Fruit fly (Drosophila melanogaster) whole organism, embryonic: ENCODE measurements around the gene CG2021.
A peak's percentile ranks its signal among the peaks of the same experiment; 100 is the strongest.

Source experiments
- CG10274 ChIP-seq: fragments of 200-800 bp; sonication (Bioruptor generic); optimal IDR thresholded peaks from 3 replicates; lab custom pipeline; 2017; ENCODE audit warnings: missing biosample characterization, mild to moderate bottlenecking, missing genetic modification characterization
- CG10565 ChIP-seq: fragments of 200-800 bp; sonication (Bioruptor generic); optimal IDR thresholded peaks from 3 replicates; lab custom pipeline; 2016; ENCODE audit warnings: missing biosample characterization, mild to moderate bottlenecking, missing genetic modification characterization
- CG11504 ChIP-seq: fragments of 200-800 bp; sonication (Bioruptor generic); optimal IDR thresholded peaks from 3 replicates; lab custom pipeline; 2019; ENCODE audit warnings: missing biosample characterization, mild to moderate bottlenecking, missing genetic modification characterization, moderate library complexity
- CG12236 ChIP-seq: fragments of 200-800 bp; sonication (Bioruptor generic); optimal IDR thresholded peaks from 2 replicates; lab custom pipeline; 2016; ENCODE audit warnings: missing biosample characterization, missing genetic modification characterization
- CG1233 ChIP-seq: fragments of 200-800 bp; sonication (Bioruptor generic); optimal IDR thresholded peaks from 4 replicates; lab custom pipeline; 2018; ENCODE audit warnings: missing biosample characterization, mild to moderate bottlenecking, missing genetic modification characterization
- CG12659 ChIP-seq: fragments of 200-800 bp; sonication (Bioruptor generic); optimal IDR thresholded peaks from 3 replicates; lab custom pipeline; 2017; ENCODE audit warnings: mild to moderate bottlenecking, missing biosample characterization, missing genetic modification reagents, missing genetic modification characterization
- CG12769 ChIP-seq: fragments of 200-800 bp; sonication (Bioruptor generic); optimal IDR thresholded peaks from 2 replicates; lab custom pipeline; 2019; ENCODE audit warnings: missing biosample characterization, mild to moderate bottlenecking, missing genetic modification characterization, moderate library complexity
- CG14050 ChIP-seq: fragments of 200-800 bp; sonication (Bioruptor generic); IDR thresholded peaks from 3 replicates; pipeline ENCODE4 v1.3.6; 2022; ENCODE audit warnings: missing biosample characterization, missing genetic modification characterization
- CG1647 ChIP-seq: fragments of 200-800 bp; sonication (Bioruptor generic); optimal IDR thresholded peaks from 3 replicates; lab custom pipeline; 2016; ENCODE audit warnings: missing biosample characterization, missing genetic modification characterization
- CG18011 ChIP-seq: fragments of 200-800 bp; sonication (Bioruptor generic); optimal IDR thresholded peaks from 2 replicates; lab custom pipeline; 2017; ENCODE audit warnings: missing biosample characterization, missing genetic modification characterization, mild to moderate bottlenecking, moderate library complexity, missing genotype
- CG18619 ChIP-seq: fragments of 200-800 bp; sonication (Bioruptor generic); optimal IDR thresholded peaks from 3 replicates; lab custom pipeline; 2017; ENCODE audit warnings: missing biosample characterization, mild to moderate bottlenecking, missing genetic modification characterization
- CG2129 ChIP-seq: fragments of 200-800 bp; sonication (Bioruptor generic); IDR thresholded peaks from 2 replicates; pipeline ENCODE4 v1.3.6; 2022; ENCODE audit warnings: missing biosample characterization, missing genetic modification characterization; ENCODE audit not compliant: partially characterized antibody
- CG4617 ChIP-seq: fragments of 200-800 bp; sonication (Bioruptor generic); optimal IDR thresholded peaks from 3 replicates; lab custom pipeline; 2016; ENCODE audit warnings: missing biosample characterization, missing genetic modification characterization, borderline replicate concordance
- CG4730 ChIP-seq: fragments of 200-800 bp; sonication (Bioruptor generic); IDR thresholded peaks from 2 replicates; pipeline ENCODE4 v1.3.6; 2022; ENCODE audit warnings: missing biosample characterization, missing genetic modification characterization
- CG6175 ChIP-seq: fragments of 200-800 bp; sonication (Bioruptor generic); IDR thresholded peaks from 3 replicates; pipeline ENCODE4 v1.3.6; 2022; ENCODE audit warnings: missing biosample characterization, missing genetic modification characterization
- CG6791 ChIP-seq: fragments of 200-800 bp; sonication (Bioruptor generic); IDR thresholded peaks from 3 replicates; pipeline ENCODE4 v1.3.6; 2022; ENCODE audit warnings: missing biosample characterization, missing genetic modification characterization; ENCODE audit not compliant: partially characterized antibody
- CG7987 ChIP-seq: fragments of 200-800 bp; sonication (Bioruptor generic); optimal IDR thresholded peaks from 2 replicates; lab custom pipeline; 2018; ENCODE audit warnings: missing biosample characterization, mild to moderate bottlenecking, missing genetic modification characterization, moderate library complexity
- CG8281 ChIP-seq: fragments of 200-800 bp; sonication (Bioruptor generic); optimal IDR thresholded peaks from 2 replicates; lab custom pipeline; 2018; ENCODE audit warnings: missing biosample characterization, mild to moderate bottlenecking, missing genetic modification characterization, moderate library complexity
- CG8388 ChIP-seq: fragments of 200-800 bp; sonication (Bioruptor generic); optimal IDR thresholded peaks from 2 replicates; lab custom pipeline; 2019; ENCODE audit warnings: missing biosample characterization, mild to moderate bottlenecking, missing genetic modification characterization, moderate library complexity
- CG9727 ChIP-seq: fragments of 200-800 bp; sonication (Bioruptor generic); optimal IDR thresholded peaks from 3 replicates; lab custom pipeline; 2017; ENCODE audit warnings: missing biosample characterization, mild to moderate bottlenecking, missing genetic modification characterization
- CG9876 ChIP-seq: fragments of 200-800 bp; sonication (Bioruptor generic); optimal IDR thresholded peaks from 2 replicates; lab custom pipeline; 2016; ENCODE audit warnings: missing biosample characterization, missing genetic modification characterization
- CkIIα-i1 ChIP-seq: fragments of 200-800 bp; sonication (Bioruptor generic); IDR thresholded peaks from 2 replicates; pipeline ENCODE4 v1.3.6; 2022; ENCODE audit warnings: missing biosample characterization, missing genetic modification characterization
- CoRest ChIP-seq: fragments of 200-800 bp; sonication (Bioruptor generic); optimal IDR thresholded peaks from 3 replicates; lab custom pipeline; 2018; ENCODE audit warnings: missing biosample characterization, mild to moderate bottlenecking, missing genetic modification characterization, moderate library complexity
- Dip3 ChIP-seq: fragments of 200-800 bp; sonication (Bioruptor generic); optimal IDR thresholded peaks from 3 replicates; lab custom pipeline; 2016; ENCODE audit warnings: missing biosample characterization, missing genetic modification characterization
- E2f2 ChIP-seq: fragments of 200-800 bp; sonication (Bioruptor generic); IDR thresholded peaks from 2 replicates; pipeline ENCODE4 v1.3.6; 2022; ENCODE audit warnings: missing biosample characterization, missing genetic modification characterization
- HLHmδ ChIP-seq: fragments of 200-800 bp; sonication (Bioruptor generic); optimal IDR thresholded peaks from 2 replicates; lab custom pipeline; 2018; ENCODE audit warnings: missing biosample characterization, mild to moderate bottlenecking, missing genetic modification characterization, moderate library complexity
- Max ChIP-seq: fragments of 200-800 bp; sonication (Bioruptor generic); optimal IDR thresholded peaks from 2 replicates; lab custom pipeline; 2016; ENCODE audit warnings: missing biosample characterization, mild to moderate bottlenecking, missing genetic modification characterization
- Mrtf ChIP-seq: fragments of 200-800 bp; sonication (Bioruptor generic); IDR thresholded peaks from 3 replicates; pipeline ENCODE4 v1.3.6; 2022; ENCODE audit warnings: missing biosample characterization, missing genetic modification characterization
- Oaz ChIP-seq: fragments of 200-800 bp; sonication (Bioruptor generic); IDR thresholded peaks from 2 replicates; pipeline ENCODE4 v1.3.6; 2022; ENCODE audit warnings: missing biosample characterization, missing genetic modification characterization
- Opbp ChIP-seq: fragments of 200-800 bp; sonication (Bioruptor generic); IDR thresholded peaks from 3 replicates; pipeline ENCODE4 v1.3.6; 2022; ENCODE audit warnings: missing biosample characterization, missing genetic modification characterization; ENCODE audit not compliant: partially characterized antibody
- Side ChIP-seq: fragments of 200-800 bp; sonication (Bioruptor generic); optimal IDR thresholded peaks from 2 replicates; lab custom pipeline; 2016; ENCODE audit warnings: missing biosample characterization, missing genetic modification characterization
- abd-A ChIP-seq: fragments of 200-800 bp; sonication (Bioruptor generic); optimal IDR thresholded peaks from 3 replicates; lab custom pipeline; 2019; ENCODE audit warnings: missing biosample characterization, mild to moderate bottlenecking, missing genetic modification characterization, moderate library complexity
- aop ChIP-seq: fragments of 200-800 bp; sonication (Bioruptor generic); IDR thresholded peaks from 2 replicates; pipeline ENCODE4 v1.3.6; 2022; ENCODE audit warnings: missing biosample characterization, missing genetic modification characterization
- bcd ChIP-seq: fragments of 200-800 bp; sonication (Bioruptor generic); optimal IDR thresholded peaks from 2 replicates; lab custom pipeline; 2017; ENCODE audit warnings: missing biosample characterization, mild to moderate bottlenecking, missing genetic modification characterization
- bsh ChIP-seq, 2 experiments: fragments of 200-800 bp; sonication (Bioruptor generic); optimal IDR thresholded peaks; 2 replicates each; lab custom pipeline; 2017 to 2018; ENCODE audit warnings: mild to moderate bottlenecking in 2 of 2, missing biosample characterization in 2 of 2, missing genetic modification characterization in 2 of 2, moderate library complexity in 1 of 2
- chm ChIP-seq: fragments of 200-800 bp; sonication (Bioruptor generic); IDR thresholded peaks from 2 replicates; pipeline ENCODE4 v1.3.6; 2022; ENCODE audit warnings: missing biosample characterization, missing genetic modification characterization
- danr ChIP-seq: fragments of 200-800 bp; sonication (Bioruptor generic); IDR thresholded peaks from 2 replicates; pipeline ENCODE4 v1.3.6; 2022; ENCODE audit warnings: missing biosample characterization, missing genetic modification characterization
- dysf ChIP-seq: fragments of 200-800 bp; sonication (Bioruptor generic); IDR thresholded peaks from 3 replicates; pipeline ENCODE4 v1.3.6; 2022; ENCODE audit warnings: missing biosample characterization, missing genetic modification characterization
- en ChIP-seq: fragments of 200-800 bp; sonication (Bioruptor generic); optimal IDR thresholded peaks from 2 replicates; lab custom pipeline; 2016; ENCODE audit warnings: missing biosample characterization, missing genetic modification characterization
- onecut ChIP-seq: fragments of 200-800 bp; sonication (Bioruptor generic); IDR thresholded peaks from 2 replicates; pipeline ENCODE4 v1.3.6; 2022; ENCODE audit warnings: missing biosample characterization, missing genetic modification characterization
- pb ChIP-seq: fragments of 200-800 bp; sonication (Bioruptor generic); optimal IDR thresholded peaks from 3 replicates; lab custom pipeline; 2016; ENCODE audit warnings: missing biosample characterization, missing genetic modification characterization
- pnt ChIP-seq: fragments of 200-800 bp; sonication (Bioruptor generic); optimal IDR thresholded peaks from 3 replicates; lab custom pipeline; 2016; ENCODE audit warnings: missing biosample characterization, missing genetic modification characterization
- pzg ChIP-seq: fragments of 200-800 bp; sonication (Bioruptor generic); optimal IDR thresholded peaks from 3 replicates; lab custom pipeline; 2018; ENCODE audit warnings: missing biosample characterization, mild to moderate bottlenecking, missing genetic modification characterization, moderate library complexity
- ranshi ChIP-seq: fragments of 200-800 bp; sonication (Bioruptor generic); IDR thresholded peaks from 2 replicates; pipeline ENCODE4 v1.3.6; 2022; ENCODE audit warnings: missing biosample characterization, missing genetic modification characterization
- repo ChIP-seq: fragments of 200-800 bp; sonication (Bioruptor generic); optimal IDR thresholded peaks from 2 replicates; lab custom pipeline; 2016; ENCODE audit warnings: missing biosample characterization, missing genetic modification characterization
- ro ChIP-seq: fragments of 200-800 bp; sonication (Bioruptor generic); IDR thresholded peaks from 2 replicates; pipeline ENCODE4 v1.3.6; 2022; ENCODE audit warnings: missing biosample characterization, missing genetic modification characterization
- scrt ChIP-seq: fragments of 200-800 bp; sonication (Bioruptor generic); optimal IDR thresholded peaks from 2 replicates; lab custom pipeline; 2018; ENCODE audit warnings: missing biosample characterization, mild to moderate bottlenecking, missing genetic modification characterization, moderate library complexity
- sisA ChIP-seq: fragments of 200-800 bp; sonication (Bioruptor generic); IDR thresholded peaks from 2 replicates; pipeline ENCODE4 v1.3.6; 2022; ENCODE audit warnings: missing biosample characterization, missing genetic modification characterization
- slbo ChIP-seq: fragments of 200-800 bp; sonication (Bioruptor generic); IDR thresholded peaks from 2 replicates; pipeline ENCODE4 v1.3.6; 2022; ENCODE audit warnings: missing biosample characterization, missing genetic modification characterization
- sr ChIP-seq: fragments of 200-800 bp; sonication (Bioruptor generic); IDR thresholded peaks from 3 replicates; pipeline ENCODE4 v1.3.6; 2022; ENCODE audit warnings: missing biosample characterization, missing genetic modification characterization
- stc ChIP-seq: fragments of 200-800 bp; sonication (Bioruptor generic); IDR thresholded peaks from 2 replicates; pipeline ENCODE4 v1.3.6; 2022; ENCODE audit warnings: missing biosample characterization, missing genetic modification characterization

Gene CG2021

dm6 chr3L:1808631-1809030, 31.4 kb upstream of the CG2021 start (continued):
- TF ChIP-seq CkIIα-i1 (GFP tag; lab: Robert Waterston, UW) (peak; percentile 75), CG18619 (GFP tag; lab: Kevin White, UChicago) (peak; percentile 82), CG14050 (GFP tag; lab: Robert Waterston, UW) (peak; percentile 90), Max (GFP tag; lab: Kevin White, UChicago) (peak; percentile 75), sr (GFP tag; lab: Robert Waterston, UW) (peak; percentile 82), scrt (GFP tag; lab: Kevin White, UChicago) (no peak), CG1647 (GFP tag; lab: Kevin White, UChicago) (peak; percentile 89), en (peak; percentile 89), pb (GFP tag; lab: Kevin White, UChicago) (peak; percentile 85), CoRest (tag; lab: Kevin White, UChicago) (peak; percentile 90), dysf (peak; percentile 97), danr (GFP tag; lab: Robert Waterston, UW) (peak; percentile 85), Mrtf (GFP tag; lab: Robert Waterston, UW) (peak; percentile 90), stc (peak; percentile 87), CG12236 (GFP tag; lab: Kevin White, UChicago) (peak; percentile 73), abd-A (tag; lab: Kevin White, UChicago) (peak; percentile 89), CG8388 (GFP tag; lab: Kevin White, UChicago) (peak; percentile 83), CG6175 (GFP tag; lab: Robert Waterston, UW) (peak; percentile 86), CG10565 (GFP tag; lab: Kevin White, UChicago) (peak; percentile 46), bcd (peak; percentile 83), CG9727 (GFP tag; lab: Kevin White, UChicago) (peak; percentile 82), chm (GFP tag; lab: Robert Waterston, UW) (peak; percentile 91), CG11504 (peak; percentile 92), CG12769 (peak; percentile 98), CG6791 (no peak), CG8281 (tag; lab: Kevin White, UChicago) (peak; percentile 64), CG4730 (GFP tag; lab: Robert Waterston, UW) (peak; percentile 92), ranshi (GFP tag; lab: Robert Waterston, UW) (peak; percentile 92), CG1233 (GFP tag; lab: Kevin White, UChicago) (peak; percentile 84), CG12659 (GFP tag; lab: Kevin White, UChicago) (peak; percentile 91), E2f2 (GFP tag; lab: Robert Waterston, UW) (peak; percentile 66), CG7987 (peak; percentile 81), CG2129 (no peak), bsh (GFP tag; optimal IDR thresholded peaks at IDR 0.05; lab: Kevin White, UChicago) (peak; percentile 59 to 86), slbo (GFP tag; lab: Robert Waterston, UW) (peak; percentile 94), CG18011 (GFP tag; lab: Kevin White, UChicago) (peak; percentile 55), Dip3 (GFP tag; lab: Kevin White, UChicago) (peak; percentile 79), sisA (peak; percentile 91), Oaz (GFP tag; lab: Robert Waterston, UW) (peak; percentile 88), Side (GFP tag; lab: Kevin White, UChicago) (peak; percentile 88), CG4617 (GFP tag; lab: Kevin White, UChicago) (peak; percentile 59), onecut (peak; percentile 83), HLHmδ (GFP tag; lab: Kevin White, UChicago) (no peak), CG9876 (peak; percentile 77), pnt (GFP tag; lab: Kevin White, UChicago) (peak; percentile 86), aop (GFP tag; lab: Robert Waterston, UW) (0 out of 2 replicates have a peak, but pooled peaks have one; percentile 61), CG10274 (GFP tag; lab: Kevin White, UChicago) (peak; percentile 60), repo (GFP tag; lab: Kevin White, UChicago) (peak; percentile 88), ro (GFP tag; lab: Robert Waterston, UW) (peak; percentile 57; the same call in 1 of the 2 replicates), Opbp (no peak), pzg (GFP tag; lab: Kevin White, UChicago) (peak; percentile 14)
